Fruit fly (Drosophila melanogaster) Kc167 (cell line): Measurements from ENCODE around the gene opa.

Experiments
- Sin3A ChIP-seq: fragments of >200 bp; optimal IDR thresholded peaks from 2 replicates; lab custom pipeline; 2018; ENCODE audit warnings: missing external identifiers
- ttk ChIP-seq: sonication (Bioruptor generic); optimal IDR thresholded peaks from 2 replicates; lab custom pipeline; 2017; ENCODE audit warnings: missing external identifiers

dm6 chr3R:4831197-4831596 lies 21.4 kb upstream of the opa start, which contains the start of gene CG14659:
- TF ChIP-seq Sin3A (lab: Kevin White, UChicago), result no peak
- no peak for TF ChIP-seq ttk (lab: Kevin White, UChicago)
